Worm (Caenorhabditis elegans) whole organism, late embryonic: ENCODE results near the gene ZK550.2.

Source experiments
- nhr-11 ChIP-seq: fragments of 150-350 bp; optimal IDR thresholded peaks from 2 replicates; lab custom pipeline; 2014; ENCODE audit warnings: missing biosample characterization, missing genetic modification characterization
- pag-3 ChIP-seq: sonication (generic microtip); optimal IDR thresholded peaks from 2 replicates; lab custom pipeline; 2016; ENCODE audit warnings: missing compliant biosample characterization, missing genetic modification characterization, borderline replicate concordance

- TF ChIP-seq pag-3 (tag; lab: Kevin White, UChicago) = no peak
- no peak for TF ChIP-seq nhr-11 (tag; lab: Kevin White, UChicago)
Measured at ce11 chrIV:17233494-17233893, 11.9 kb upstream of the ZK550.2 start.
